Fruit fly (Drosophila melanogaster) whole organism, embryonic: Measurements from ENCODE around the gene CG9737.

Experiments
- Atf3 ChIP-seq: fragments of 200-800 bp; sonication (Bioruptor generic); optimal IDR thresholded peaks from 3 replicates; lab custom pipeline; 2016; ENCODE audit warnings: missing biosample characterization, missing genetic modification characterization
- Bdp1 ChIP-seq: fragments of 200-800 bp; sonication (Bioruptor generic); optimal IDR thresholded peaks from 3 replicates; lab custom pipeline; 2016; ENCODE audit warnings: missing biosample characterization, missing genetic modification characterization
- CG11247 ChIP-seq: fragments of 200-800 bp; sonication (Bioruptor generic); IDR thresholded peaks from 2 replicates; pipeline ENCODE4 v1.3.6; 2022; ENCODE audit warnings: missing biosample characterization, missing genetic modification characterization
- CG12219 ChIP-seq: fragments of 200-800 bp; sonication (Bioruptor generic); optimal IDR thresholded peaks from 3 replicates; lab custom pipeline; 2018; ENCODE audit warnings: missing biosample characterization, mild to moderate bottlenecking, missing genetic modification characterization
- CG15011 ChIP-seq: fragments of 200-800 bp; sonication (Bioruptor generic); optimal IDR thresholded peaks from 3 replicates; lab custom pipeline; 2018; ENCODE audit warnings: missing biosample characterization, mild to moderate bottlenecking, missing genetic modification characterization
- CG1602 ChIP-seq: fragments of 200-800 bp; sonication (Bioruptor generic); optimal IDR thresholded peaks from 3 replicates; lab custom pipeline; 2016; ENCODE audit warnings: missing biosample characterization, missing genetic modification characterization
- CG17568 ChIP-seq: fragments of 200-800 bp; sonication (Bioruptor generic); optimal IDR thresholded peaks from 2 replicates; lab custom pipeline; 2018; ENCODE audit warnings: missing biosample characterization, mild to moderate bottlenecking, missing genetic modification characterization, moderate library complexity
- CG2116 ChIP-seq: fragments of 200-800 bp; sonication (Bioruptor generic); optimal IDR thresholded peaks from 3 replicates; lab custom pipeline; 2018; ENCODE audit warnings: missing biosample characterization, mild to moderate bottlenecking, missing genetic modification characterization
- CG3838 ChIP-seq: fragments of 200-800 bp; sonication (Bioruptor generic); optimal IDR thresholded peaks from 3 replicates; lab custom pipeline; 2016; ENCODE audit warnings: missing biosample characterization, missing genetic modification characterization
- CG4820 ChIP-seq: fragments of 200-800 bp; sonication (Bioruptor generic); optimal IDR thresholded peaks from 3 replicates; lab custom pipeline; 2016; ENCODE audit warnings: missing biosample characterization, missing genetic modification characterization
- CG4854 ChIP-seq: fragments of 200-800 bp; sonication (Bioruptor generic); optimal IDR thresholded peaks from 2 replicates; lab custom pipeline; 2016; ENCODE audit warnings: missing biosample characterization, missing genetic modification characterization, inconsistent platforms
- CG5180 ChIP-seq: fragments of 200-800 bp; sonication (Bioruptor generic); optimal IDR thresholded peaks from 3 replicates; lab custom pipeline; 2017; ENCODE audit warnings: missing biosample characterization, missing genetic modification characterization, mild to moderate bottlenecking, moderate library complexity, missing genetic modification reagents
- CG8290 ChIP-seq, 3 experiments: fragments of 200-800 bp; sonication (Bioruptor generic); optimal IDR thresholded peaks; 2 replicates each; lab custom pipeline; 2016 to 2019; ENCODE audit warnings: missing biosample characterization in 3 of 3, missing genetic modification characterization in 3 of 3, mild to moderate bottlenecking in 2 of 3, moderate library complexity in 1 of 3
- CG9215 ChIP-seq: fragments of 200-800 bp; sonication (Bioruptor generic); IDR thresholded peaks from 2 replicates; pipeline ENCODE4 v1.3.6; 2022; ENCODE audit warnings: missing biosample characterization, missing genetic modification characterization
- CG9727 ChIP-seq: fragments of 200-800 bp; sonication (Bioruptor generic); optimal IDR thresholded peaks from 3 replicates; lab custom pipeline; 2017; ENCODE audit warnings: missing biosample characterization, mild to moderate bottlenecking, missing genetic modification characterization
- D19B ChIP-seq: fragments of 200-800 bp; sonication (Bioruptor generic); optimal IDR thresholded peaks from 2 replicates; lab custom pipeline; 2017; ENCODE audit warnings: missing biosample characterization, mild to moderate bottlenecking, missing genetic modification characterization
- Dll ChIP-seq: fragments of 200-800 bp; sonication (Bioruptor generic); IDR thresholded peaks from 4 replicates; pipeline ENCODE4 v1.3.6; 2022; ENCODE audit warnings: missing biosample characterization, missing genetic modification characterization; ENCODE audit not compliant: partially characterized antibody
- Ets65A ChIP-seq: fragments of 200-800 bp; sonication (Bioruptor generic); peaks from one replicate; lab custom pipeline; 2016; ENCODE audit warnings: missing biosample characterization, missing genetic modification characterization
- NfI ChIP-seq: fragments of 200-800 bp; sonication (Bioruptor generic); optimal IDR thresholded peaks from 3 replicates; lab custom pipeline; 2018; ENCODE audit warnings: missing biosample characterization, mild to moderate bottlenecking, missing genetic modification characterization, moderate library complexity
- Usf ChIP-seq: fragments of 200-800 bp; sonication (Bioruptor generic); optimal IDR thresholded peaks from 2 replicates; lab custom pipeline; 2017; ENCODE audit warnings: missing genotype, missing biosample characterization, missing genetic modification characterization
- Xrp1 ChIP-seq: fragments of 200-800 bp; sonication (Bioruptor generic); IDR thresholded peaks from 2 replicates; pipeline ENCODE4 v1.3.6; 2022; ENCODE audit warnings: missing biosample characterization, missing genetic modification characterization
- abd-A ChIP-seq: fragments of 200-800 bp; sonication (Bioruptor generic); optimal IDR thresholded peaks from 3 replicates; lab custom pipeline; 2019; ENCODE audit warnings: missing biosample characterization, mild to moderate bottlenecking, missing genetic modification characterization, moderate library complexity
- ash1 ChIP-seq: fragments of 200-800 bp; sonication (Bioruptor generic); optimal IDR thresholded peaks from 2 replicates; lab custom pipeline; 2018; ENCODE audit warnings: missing biosample characterization, mild to moderate bottlenecking, missing genetic modification characterization
- az2 ChIP-seq: fragments of 200-800 bp; sonication (Bioruptor generic); optimal IDR thresholded peaks from 3 replicates; lab custom pipeline; 2016; ENCODE audit warnings: missing biosample characterization, missing genetic modification characterization
- bsh ChIP-seq, 2 experiments: fragments of 200-800 bp; sonication (Bioruptor generic); optimal IDR thresholded peaks; 2 replicates each; lab custom pipeline; 2017 to 2018; ENCODE audit warnings: mild to moderate bottlenecking in 2 of 2, missing biosample characterization in 2 of 2, missing genetic modification characterization in 2 of 2, moderate library complexity in 1 of 2
- cato ChIP-seq: fragments of 200-800 bp; sonication (Bioruptor generic); optimal IDR thresholded peaks from 2 replicates; lab custom pipeline; 2016; ENCODE audit warnings: missing biosample characterization, missing genetic modification characterization, borderline replicate concordance
- chn ChIP-seq: fragments of 200-800 bp; sonication (Bioruptor generic); optimal IDR thresholded peaks from 2 replicates; lab custom pipeline; 2016; ENCODE audit warnings: missing biosample characterization, missing genetic modification characterization
- gem ChIP-seq: fragments of 200-800 bp; sonication (Bioruptor generic); optimal IDR thresholded peaks from 2 replicates; lab custom pipeline; 2019; ENCODE audit warnings: missing biosample characterization, mild to moderate bottlenecking, missing genetic modification characterization, moderate library complexity
- gsb ChIP-seq: fragments of 200-800 bp; sonication (Bioruptor generic); IDR thresholded peaks from 2 replicates; pipeline ENCODE4 v1.3.6; 2022; ENCODE audit warnings: missing biosample characterization, missing genetic modification characterization
- hth ChIP-seq: fragments of >200 bp; optimal IDR thresholded peaks from 2 replicates; lab custom pipeline; 2017; ENCODE audit warnings: inconsistent platforms
- ind ChIP-seq: fragments of 200-800 bp; sonication (Bioruptor generic); optimal IDR thresholded peaks from 3 replicates; lab custom pipeline; 2016; ENCODE audit warnings: missing biosample characterization, missing genetic modification characterization
- kni ChIP-seq: fragments of 200-800 bp; sonication (Bioruptor generic); optimal IDR thresholded peaks from 3 replicates; lab custom pipeline; 2017; ENCODE audit warnings: mild to moderate bottlenecking, missing biosample characterization, missing genetic modification reagents, missing genetic modification characterization
- lbe ChIP-seq: fragments of 200-800 bp; sonication (Bioruptor generic); optimal IDR thresholded peaks from 2 replicates; lab custom pipeline; 2016; ENCODE audit warnings: missing biosample characterization, mild to moderate bottlenecking, missing genetic modification characterization
- mirr ChIP-seq: fragments of 200-800 bp; sonication (Bioruptor generic); optimal IDR thresholded peaks from 3 replicates; lab custom pipeline; 2018; ENCODE audit warnings: missing biosample characterization, mild to moderate bottlenecking, missing genetic modification characterization
- otp ChIP-seq: fragments of 200-800 bp; sonication (Bioruptor generic); IDR thresholded peaks from 3 replicates; pipeline ENCODE4, ENCODE4 v1.3.6; 2022; ENCODE audit warnings: missing biosample characterization, missing genetic modification characterization
- pan ChIP-seq, 4 experiments: fragments of >200 bp in 3 of 4; fragments of 200-800 bp in 1 of 4; sonication (Bioruptor generic) in 1 of 4; optimal IDR thresholded peaks in 3 of 4; IDR thresholded peaks in 1 of 4; 2 replicates each; pipeline versions ENCODE4 v1.3.6 to Lab custom; 2017 to 2022; ENCODE audit warnings: missing biosample characterization in 2 of 4, missing genetic modification characterization in 2 of 4, mixed read lengths in 1 of 4
- phol ChIP-seq: fragments of 200-800 bp; sonication (Bioruptor generic); optimal IDR thresholded peaks from 3 replicates; lab custom pipeline; 2018; ENCODE audit warnings: missing biosample characterization, mild to moderate bottlenecking, missing genetic modification characterization, moderate library complexity
- prd ChIP-seq, 3 experiments: fragments of >200 bp in 2 of 3; fragments of 200-800 bp in 1 of 3; sonication (Bioruptor generic) in 1 of 3; optimal IDR thresholded peaks in 2 of 3; IDR thresholded peaks in 1 of 3; 2 replicates in 2 of 3; 3 replicates in 1 of 3; pipeline versions ENCODE4 v1.3.6 to Lab custom; 2017 to 2022; ENCODE audit warnings: missing biosample characterization in 1 of 3, missing genetic modification characterization in 1 of 3
- pros ChIP-seq: fragments of 200-800 bp; sonication (Bioruptor generic); optimal IDR thresholded peaks from 3 replicates; lab custom pipeline; 2019; ENCODE audit warnings: missing biosample characterization, mild to moderate bottlenecking, missing genetic modification characterization, moderate library complexity
- row ChIP-seq: fragments of 200-800 bp; sonication (Bioruptor generic); IDR thresholded peaks from 3 replicates; pipeline ENCODE4 v1.3.6; 2022; ENCODE audit warnings: missing biosample characterization, missing genetic modification characterization
- sens ChIP-seq: fragments of 200-800 bp; sonication (Bioruptor generic); peaks from one replicate; lab custom pipeline; 2016; ENCODE audit warnings: missing biosample characterization, missing genetic modification characterization
- sima ChIP-seq: fragments of 200-800 bp; sonication (Bioruptor generic); optimal IDR thresholded peaks from 2 replicates; lab custom pipeline; 2016; ENCODE audit warnings: missing biosample characterization, missing genetic modification characterization
- sqz ChIP-seq: fragments of 200-800 bp; sonication (Bioruptor generic); optimal IDR thresholded peaks from 3 replicates; lab custom pipeline; 2018; ENCODE audit warnings: missing biosample characterization, mild to moderate bottlenecking, missing genetic modification characterization
- ssp ChIP-seq: fragments of 200-800 bp; sonication (Bioruptor generic); IDR thresholded peaks from 2 replicates; pipeline ENCODE4 v1.3.6; 2022; ENCODE audit warnings: missing biosample characterization, missing genetic modification characterization
- unpg ChIP-seq: fragments of 200-800 bp; sonication (Bioruptor generic); optimal IDR thresholded peaks from 3 replicates; lab custom pipeline; 2018; ENCODE audit warnings: missing biosample characterization, mild to moderate bottlenecking, missing genetic modification characterization, moderate library complexity
- zen ChIP-seq: fragments of 200-800 bp; sonication (Bioruptor generic); optimal IDR thresholded peaks from 3 replicates; lab custom pipeline; 2018; ENCODE audit warnings: missing biosample characterization, mild to moderate bottlenecking, missing genetic modification characterization, moderate library complexity

CG9737 gene

DNA sequence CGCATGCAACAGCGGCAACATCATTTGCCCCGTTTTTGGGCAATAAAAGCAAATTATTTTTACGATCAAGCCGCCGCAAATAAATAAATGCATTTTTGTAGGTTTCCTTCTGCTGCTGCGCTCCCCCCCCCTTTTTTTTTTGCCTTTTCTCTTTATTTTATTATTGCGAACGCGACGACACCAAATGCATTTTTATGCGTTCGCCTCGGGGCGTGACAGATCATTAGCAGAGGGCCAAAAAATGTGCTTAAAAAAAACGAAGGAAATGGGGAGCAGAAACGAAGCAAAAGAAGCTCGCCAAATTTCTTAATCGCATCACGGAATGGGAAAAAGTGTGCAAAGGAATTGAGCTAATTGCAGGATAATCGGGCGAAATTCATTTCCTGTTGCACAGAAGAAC, 44.3 kb upstream of the CG9737 start:
- no peak for TF ChIP-seq CG4820
- peak; percentile 66 for TF ChIP-seq Ets65A (GFP tag; lab: Kevin White, UChicago)
- TF ChIP-seq ssp (GFP tag; lab: Robert Waterston, UW): no peak
- TF ChIP-seq CG4854: no peak
- TF ChIP-seq az2 (GFP tag; lab: Kevin White, UChicago): no peak

DNA sequence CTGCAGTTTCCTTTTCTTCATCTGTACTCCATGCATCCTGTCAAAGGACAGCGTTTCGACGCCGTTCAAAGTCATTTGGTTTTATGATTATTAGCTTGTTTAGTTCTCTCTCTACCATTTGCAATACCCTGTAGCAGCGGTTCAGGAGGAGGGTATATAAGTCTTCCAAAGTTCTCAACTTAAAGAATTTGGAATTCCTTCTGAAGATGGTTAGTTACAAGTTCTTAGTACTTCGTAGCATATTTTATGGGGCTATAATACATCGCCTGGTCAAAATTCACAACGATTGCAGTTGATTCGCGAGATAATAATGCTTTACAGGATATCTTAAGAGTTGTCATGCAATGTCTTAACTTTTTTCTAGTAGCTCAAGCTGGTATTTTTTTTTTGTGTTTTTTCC, 43.2 kb upstream of the CG9737 start:
- TF ChIP-seq ind (no peak), gem (tag; lab: Kevin White, UChicago) (peak; percentile 9), sens (GFP tag; lab: Kevin White, UChicago) (peak; percentile 78), abd-A (tag; lab: Kevin White, UChicago) (peak; percentile 61), sqz (GFP tag; lab: Kevin White, UChicago) (peak; percentile 6), ash1 (GFP tag; lab: Kevin White, UChicago) (no peak), row (GFP tag; lab: Robert Waterston, UW) (peak; percentile 51; the same call in 2 of the 3 replicates), CG2116 (GFP tag; lab: Kevin White, UChicago) (no peak), D19B (GFP tag; lab: Kevin White, UChicago) (peak; percentile 73)
- TF ChIP-seq, all 482 proteins: peak for 6

dm6 chr3R:30284989-30285670, 42.0 kb upstream of the CG9737 start:
- TF ChIP-seq Xrp1 (GFP tag; lab: Robert Waterston, UW): peak; percentile 26; the same call in 1 of the 2 replicates
- no peak for TF ChIP-seq kni (GFP tag; lab: Kevin White, UChicago)
- TF ChIP-seq lbe (GFP tag; lab: Kevin White, UChicago): peak; percentile 42
- no peak for TF ChIP-seq Atf3
- no peak for TF ChIP-seq CG5180
- no peak for TF ChIP-seq chn (GFP tag; lab: Kevin White, UChicago)
- peak; percentile 40 for TF ChIP-seq zen (tag; lab: Kevin White, UChicago)
- no peak for TF ChIP-seq CG11247 (GFP tag; lab: Robert Waterston, UW)
- TF ChIP-seq CG1602 (GFP tag; lab: Kevin White, UChicago): no peak
- no peak for TF ChIP-seq pros
- no peak for TF ChIP-seq sima (GFP tag; lab: Kevin White, UChicago)
- TF ChIP-seq Dll (GFP tag; lab: Robert Waterston, UW): no peak
- TF ChIP-seq pan (optimal IDR thresholded peaks at IDR 0.05; lab: Kevin White, UChicago): no peak
- TF ChIP-seq pan (GFP tag; optimal IDR thresholded peaks at IDR 0.05 in 1 of 2, IDR thresholded peaks at IDR 0.05 in 1 of 2): no peak
- peak; percentile 8 for TF ChIP-seq phol (tag; lab: Kevin White, UChicago)
- TF ChIP-seq CG17568 (GFP tag; lab: Kevin White, UChicago): no peak
- no peak for TF ChIP-seq prd (optimal IDR thresholded peaks at IDR 0.05; lab: Kevin White, UChicago)
- peak; percentile 67; the same call in 2 of the 3 replicates for TF ChIP-seq prd (GFP tag; IDR thresholded peaks at IDR 0.05; lab: Robert Waterston, UW)
- no peak for TF ChIP-seq unpg (GFP tag; lab: Kevin White, UChicago)
- TF ChIP-seq NfI (GFP tag; lab: Kevin White, UChicago): no peak
- no peak for TF ChIP-seq CG8290 (GFP tag; optimal IDR thresholded peaks at IDR 0.05; lab: Kevin White, UChicago)
- no peak for TF ChIP-seq CG8290 (tag; optimal IDR thresholded peaks at IDR 0.05; lab: Kevin White, UChicago)
- TF ChIP-seq otp (GFP tag; lab: Robert Waterston, UW): 0 out of 3 replicates have a peak, but pooled peaks have one; percentile 20
- TF ChIP-seq CG3838 (GFP tag; lab: Kevin White, UChicago): no peak
- TF ChIP-seq CG15011 (GFP tag; lab: Kevin White, UChicago): no peak
- no peak for TF ChIP-seq mirr (GFP tag; lab: Kevin White, UChicago)
- TF ChIP-seq Usf (GFP tag; lab: Kevin White, UChicago): no peak
- TF ChIP-seq Bdp1: no peak
- TF ChIP-seq CG9215: no peak
- no peak for TF ChIP-seq cato
- no peak for TF ChIP-seq CG12219 (GFP tag; lab: Kevin White, UChicago)
- no peak for TF ChIP-seq hth (lab: Kevin White, UChicago)
- TF ChIP-seq bsh (GFP tag; optimal IDR thresholded peaks at IDR 0.05; lab: Kevin White, UChicago): peak in 1 of 2 experiments; percentile 62
- no peak for TF ChIP-seq gsb (GFP tag; lab: Robert Waterston, UW)
- TF ChIP-seq CG9727 (GFP tag; lab: Kevin White, UChicago): peak; percentile 20
